Worm (Caenorhabditis elegans): Measurements from ENCODE around the gene srh-113.

- TF ChIP-seq zag-1 (tag; optimal IDR thresholded peaks at IDR 0.05) (no peak), mdl-1 (tag; optimal IDR thresholded peaks at IDR 0.05) (no peak), alr-1 (tag; optimal IDR thresholded peaks at IDR 0.05) (no peak), ZK546.5 (tag; optimal IDR thresholded peaks at IDR 0.05) (no peak), elt-1 (tag; optimal IDR thresholded peaks at IDR 0.05) (no peak), unc-62 (GFP tag; optimal IDR thresholded peaks at IDR 0.05) (no peak), sma-3 (GFP tag; optimal IDR thresholded peaks at IDR 0.05) (no peak), ztf-4 (tag; optimal IDR thresholded peaks at IDR 0.05) (no peak), nhr-129 (tag; optimal IDR thresholded peaks at IDR 0.05) (no peak), nhr-237 (tag; optimal IDR thresholded peaks at IDR 0.05) (no peak), nhr-12 (tag; optimal IDR thresholded peaks at IDR 0.05) (no peak)
These were observed 29.7 kb downstream of the srh-113 start, which contains the start of gene Y68A4B.3 for ce11 chrV:17242552-17242951.

All from whole organism, L2 larva.